Worm (Caenorhabditis elegans) whole organism, late embryonic: Measurements from ENCODE around the gene wago-5.

ENCODE experiments used
- C38D4.7 ChIP-seq: fragments of 200-800 bp; sonication (Bioruptor generic); optimal IDR thresholded peaks from 2 replicates; lab custom pipeline; 2018; ENCODE audit warnings: mild to moderate bottlenecking, missing genetic modification characterization, moderate library complexity, missing compliant biosample characterization
- K02D7.2 ChIP-seq: sonication (generic microtip); optimal IDR thresholded peaks from 2 replicates; lab custom pipeline; 2017; ENCODE audit warnings: mild to moderate bottlenecking, missing genetic modification characterization, missing compliant biosample characterization
- K09A11.1 ChIP-seq: sonication (generic microtip); optimal IDR thresholded peaks from 2 replicates; lab custom pipeline; 2017; ENCODE audit warnings: antibody characterized with exemption, mild to moderate bottlenecking, missing genetic modification characterization, missing compliant biosample characterization; ENCODE audit not compliant: insufficient read depth
- T23F11.4 ChIP-seq: fragments of 200-800 bp; sonication (Bioruptor generic); optimal IDR thresholded peaks from 2 replicates; lab custom pipeline; 2018; ENCODE audit warnings: mild to moderate bottlenecking, missing genetic modification characterization, missing compliant biosample characterization
- Y22D7AL.16 ChIP-seq: sonication (generic microtip); optimal IDR thresholded peaks from 2 replicates; lab custom pipeline; 2016; ENCODE audit warnings: missing genetic modification characterization, missing compliant biosample characterization
- ahr-1 ChIP-seq: sonication (generic microtip); optimal IDR thresholded peaks from 2 replicates; lab custom pipeline; 2016; ENCODE audit warnings: missing genetic modification characterization, missing compliant biosample characterization
- ama-1 ChIP-seq: fragments of 150-350 bp; optimal IDR thresholded peaks from 2 replicates; lab custom pipeline; 2014
- ceh-14 ChIP-seq: sonication (generic microtip); optimal IDR thresholded peaks from 2 replicates; lab custom pipeline; 2016; ENCODE audit warnings: missing genotype, missing genetic modification characterization, missing compliant biosample characterization
- ceh-19 ChIP-seq: fragments of 200-800 bp; sonication (Bioruptor generic); optimal IDR thresholded peaks from 2 replicates; lab custom pipeline; 2018; ENCODE audit warnings: mild to moderate bottlenecking, missing genetic modification characterization, missing compliant biosample characterization
- ceh-2 ChIP-seq: sonication (generic microtip); optimal IDR thresholded peaks from 2 replicates; lab custom pipeline; 2016; ENCODE audit warnings: missing genotype, missing genetic modification characterization, missing compliant biosample characterization
- ceh-22 ChIP-seq: sonication (generic microtip); optimal IDR thresholded peaks from 2 replicates; lab custom pipeline; 2017; ENCODE audit warnings: missing biosample characterization, missing genetic modification characterization
- ceh-24 ChIP-seq: sonication (generic microtip); optimal IDR thresholded peaks from 2 replicates; lab custom pipeline; 2016; ENCODE audit warnings: mild to moderate bottlenecking, missing genetic modification characterization, missing compliant biosample characterization
- ceh-30 ChIP-seq: fragments of 150-350 bp; optimal IDR thresholded peaks from 2 replicates; lab custom pipeline; 2014; ENCODE audit warnings: missing biosample characterization, missing genetic modification characterization
- ceh-34 ChIP-seq: sonication (generic microtip); optimal IDR thresholded peaks from 2 replicates; lab custom pipeline; 2016; ENCODE audit warnings: mild to moderate bottlenecking, missing genetic modification characterization, missing compliant biosample characterization
- ceh-45 ChIP-seq: fragments of 200-800 bp; sonication (Bioruptor generic); IDR thresholded peaks from 2 replicates; pipeline ENCODE4 v1.3.6; 2022; ENCODE audit warnings: missing genetic modification reagents, missing genetic modification characterization, missing compliant biosample characterization
- ceh-48 ChIP-seq: sonication (generic microtip); optimal IDR thresholded peaks from 2 replicates; lab custom pipeline; 2016; ENCODE audit warnings: missing genetic modification characterization, inconsistent platforms, missing compliant biosample characterization
- ceh-9 ChIP-seq: sonication (generic microtip); optimal IDR thresholded peaks from 2 replicates; lab custom pipeline; 2016; ENCODE audit warnings: mild to moderate bottlenecking, missing genetic modification characterization, inconsistent platforms, missing compliant biosample characterization
- dmd-4 ChIP-seq: sonication (generic microtip); optimal IDR thresholded peaks from 2 replicates; lab custom pipeline; 2016; ENCODE audit warnings: borderline replicate concordance, missing genetic modification characterization, missing compliant biosample characterization
- dve-1 ChIP-seq: sonication (generic microtip); optimal IDR thresholded peaks from 2 replicates; lab custom pipeline; 2017; ENCODE audit warnings: antibody characterized with exemption, mild to moderate bottlenecking, missing genetic modification characterization, missing compliant biosample characterization
- elt-2 ChIP-seq: sonication (generic microtip); optimal IDR thresholded peaks from 2 replicates; lab custom pipeline; 2016; ENCODE audit warnings: missing genetic modification reagents, missing genetic modification characterization, missing compliant biosample characterization
- ets-4 ChIP-seq: sonication (generic microtip); optimal IDR thresholded peaks from 2 replicates; lab custom pipeline; 2016; ENCODE audit warnings: missing genetic modification characterization, missing compliant biosample characterization
- eyg-1 ChIP-seq: sonication (generic microtip); optimal IDR thresholded peaks from 2 replicates; lab custom pipeline; 2016; ENCODE audit warnings: missing genotype, missing genetic modification characterization, missing compliant biosample characterization
- fax-1 ChIP-seq: sonication (generic microtip); optimal IDR thresholded peaks from 2 replicates; lab custom pipeline; 2016; ENCODE audit warnings: missing genotype, missing genetic modification characterization, missing compliant biosample characterization
- fkh-6 ChIP-seq: sonication (generic microtip); optimal IDR thresholded peaks from 2 replicates; lab custom pipeline; 2016; ENCODE audit warnings: missing genetic modification characterization, missing compliant biosample characterization
- gmeb-2 ChIP-seq: sonication (generic microtip); optimal IDR thresholded peaks from 2 replicates; lab custom pipeline; 2016; ENCODE audit warnings: missing genetic modification characterization, inconsistent platforms, missing compliant biosample characterization
- hlh-15 ChIP-seq: sonication (generic microtip); optimal IDR thresholded peaks from 2 replicates; lab custom pipeline; 2016; ENCODE audit warnings: missing genetic modification characterization, missing compliant biosample characterization
- hlh-30 ChIP-seq: sonication (generic microtip); optimal IDR thresholded peaks from 2 replicates; lab custom pipeline; 2017; ENCODE audit warnings: antibody characterized with exemption, missing genetic modification characterization, missing compliant biosample characterization; ENCODE audit not compliant: insufficient read depth
- hlh-6 ChIP-seq: sonication (generic microtip); optimal IDR thresholded peaks from 2 replicates; lab custom pipeline; 2016; ENCODE audit warnings: missing genotype, missing genetic modification characterization, missing compliant biosample characterization
- lim-6 ChIP-seq: sonication (generic microtip); optimal IDR thresholded peaks from 2 replicates; lab custom pipeline; 2016; ENCODE audit warnings: missing genetic modification characterization, missing compliant biosample characterization
- madf-2 ChIP-seq: sonication (generic microtip); optimal IDR thresholded peaks from 2 replicates; lab custom pipeline; 2017; ENCODE audit warnings: missing genetic modification characterization, missing compliant biosample characterization
- mec-3 ChIP-seq: sonication (generic microtip); optimal IDR thresholded peaks from 2 replicates; lab custom pipeline; 2016; ENCODE audit warnings: borderline replicate concordance, missing genetic modification characterization, missing compliant biosample characterization
- npax-4 ChIP-seq: sonication (generic microtip); optimal IDR thresholded peaks from 2 replicates; lab custom pipeline; 2016; ENCODE audit warnings: missing genetic modification characterization, missing compliant biosample characterization
- odd-2 ChIP-seq: sonication (generic microtip); optimal IDR thresholded peaks from 2 replicates; lab custom pipeline; 2017; ENCODE audit warnings: antibody characterized with exemption, mild to moderate bottlenecking, missing genetic modification characterization, missing compliant biosample characterization
- pag-3 ChIP-seq: sonication (generic microtip); optimal IDR thresholded peaks from 2 replicates; lab custom pipeline; 2016; ENCODE audit warnings: missing compliant biosample characterization, missing genetic modification characterization, borderline replicate concordance
- pat-9 ChIP-seq: fragments of 200-800 bp; sonication (Bioruptor generic); optimal IDR thresholded peaks from 2 replicates; lab custom pipeline; 2018; ENCODE audit warnings: mild to moderate bottlenecking, missing genetic modification characterization, moderate library complexity, missing compliant biosample characterization
- pha-4 ChIP-seq: fragments of 150-350 bp; optimal IDR thresholded peaks from 2 replicates; lab custom pipeline; 2018; ENCODE audit warnings: missing biosample characterization, missing genetic modification reagents, missing genetic modification characterization
- pqm-1 ChIP-seq: sonication (generic microtip); optimal IDR thresholded peaks from 2 replicates; lab custom pipeline; 2016; ENCODE audit warnings: missing genetic modification characterization, missing compliant biosample characterization
- ref-2 ChIP-seq: sonication (generic microtip); optimal IDR thresholded peaks from 2 replicates; lab custom pipeline; 2016; ENCODE audit warnings: missing genetic modification characterization, missing compliant biosample characterization
- rnt-1 ChIP-seq: sonication (generic microtip); optimal IDR thresholded peaks from 2 replicates; lab custom pipeline; 2016; ENCODE audit warnings: missing genetic modification characterization, missing compliant biosample characterization
- sdc-2 ChIP-seq: sonication (generic microtip); optimal IDR thresholded peaks from 2 replicates; lab custom pipeline; 2016; ENCODE audit warnings: missing genotype, missing genetic modification characterization, missing compliant biosample characterization
- sox-2 ChIP-seq: fragments of 200-800 bp; sonication (Bioruptor generic); IDR thresholded peaks from 2 replicates; pipeline ENCODE4 v1.3.6; 2022; ENCODE audit warnings: missing genetic modification reagents, missing genetic modification characterization, missing compliant biosample characterization
- syd-9 ChIP-seq: sonication (generic microtip); optimal IDR thresholded peaks from 2 replicates; lab custom pipeline; 2016; ENCODE audit warnings: mild to moderate bottlenecking, missing genetic modification characterization, moderate library complexity, missing compliant biosample characterization
- tbx-2 ChIP-seq: sonication (generic microtip); optimal IDR thresholded peaks from 2 replicates; lab custom pipeline; 2016; ENCODE audit warnings: missing genetic modification characterization, missing compliant biosample characterization
- tbx-7 ChIP-seq: sonication (generic microtip); optimal IDR thresholded peaks from 2 replicates; lab custom pipeline; 2016; ENCODE audit warnings: missing genotype, missing genetic modification characterization, missing compliant biosample characterization
- ttx-3 ChIP-seq: sonication (generic microtip); optimal IDR thresholded peaks from 2 replicates; lab custom pipeline; 2016; ENCODE audit warnings: missing genetic modification reagents, missing genetic modification characterization, missing compliant biosample characterization
- unc-3 ChIP-seq, 2 experiments: fragments of 200-800 bp in 1 of 2; sonication (Bioruptor generic) in 1 of 2; sonication (generic microtip) in 1 of 2; conservative IDR thresholded peaks in 1 of 2; optimal IDR thresholded peaks in 1 of 2; 2 replicates each; pipeline versions ENCODE4 v1.3.6 to Lab custom; 2016 to 2022; ENCODE audit warnings: missing compliant biosample characterization in 2 of 2, missing genetic modification characterization in 2 of 2, missing genetic modification reagents in 1 of 2
- unc-42 ChIP-seq: sonication (generic microtip); optimal IDR thresholded peaks from 2 replicates; lab custom pipeline; 2016; ENCODE audit warnings: missing genotype, missing genetic modification characterization, missing compliant biosample characterization
- unc-55 ChIP-seq: sonication (generic microtip); optimal IDR thresholded peaks from 2 replicates; lab custom pipeline; 2017; ENCODE audit warnings: missing biosample characterization, missing genetic modification reagents, missing genetic modification characterization
- unc-86 ChIP-seq: sonication (generic microtip); optimal IDR thresholded peaks from 2 replicates; lab custom pipeline; 2016; ENCODE audit warnings: missing genetic modification characterization, missing compliant biosample characterization
- ztf-16 ChIP-seq: sonication (generic microtip); optimal IDR thresholded peaks from 2 replicates; lab custom pipeline; 2017; ENCODE audit warnings: missing genetic modification characterization, missing compliant biosample characterization

The wago-5 gene

DNA sequence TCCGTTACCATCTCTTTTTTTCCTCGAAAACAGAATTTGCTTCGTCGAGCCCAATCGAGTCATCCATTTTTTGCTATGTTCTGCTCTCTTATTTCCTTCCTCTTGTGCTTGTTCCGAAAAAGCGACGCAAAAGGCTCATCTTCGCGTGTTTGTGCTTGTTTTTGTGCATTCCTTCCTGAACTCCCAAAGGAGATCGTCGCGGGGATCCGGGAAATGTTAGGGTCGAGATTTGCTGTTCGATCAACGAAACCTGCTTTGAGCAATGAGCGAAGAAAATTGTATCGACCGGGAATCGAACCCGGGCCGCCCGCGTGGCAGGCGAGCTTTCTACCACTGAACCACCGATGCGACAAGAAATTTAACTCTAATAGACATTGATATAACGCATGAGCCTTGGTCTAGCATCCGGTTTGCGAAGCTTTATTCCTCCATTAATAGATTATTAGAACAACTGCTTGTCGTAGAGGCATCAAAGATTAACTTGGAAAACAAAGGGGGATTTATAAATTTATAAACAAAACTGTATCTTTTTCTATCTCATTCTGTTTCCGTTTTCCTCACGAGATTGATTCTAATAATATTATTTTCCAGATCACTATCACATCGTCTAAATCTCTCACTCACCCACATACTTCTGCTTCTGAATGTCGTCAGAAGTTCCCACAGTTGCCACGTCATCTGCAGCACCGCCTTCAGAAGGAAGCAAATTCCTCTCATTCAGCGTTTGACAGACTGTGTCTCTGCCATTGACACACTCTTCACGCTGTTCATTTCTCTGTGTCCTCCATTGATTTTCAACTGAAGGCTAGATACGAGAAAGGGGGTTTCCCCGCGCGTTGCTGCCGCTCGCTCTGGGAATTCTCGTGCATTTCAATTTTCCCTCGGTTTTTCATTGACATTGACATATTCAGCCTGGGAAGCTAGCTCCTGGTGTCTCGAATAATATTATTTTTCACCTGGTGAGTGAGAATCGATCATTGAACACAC is 33.1 kb downstream of the wago-5 start, which contains the start of gene K05F1.6:
K05F1.6 (plus strand) TSS at position 586 of the 987 bp plus-strand sequence.
- TF ChIP-seq ceh-48 (tag; lab: Kevin White, UChicago) (peak; percentile 31), pat-9 (tag; lab: Kevin White, UChicago) (peak; percentile 42), ceh-2 (tag; lab: Kevin White, UChicago) (peak; percentile 34), lim-6 (tag; lab: Kevin White, UChicago) (no peak), ceh-19 (GFP tag; lab: Kevin White, UChicago) (peak; percentile 73), T23F11.4 (peak; percentile 66), sdc-2 (tag; lab: Kevin White, UChicago) (peak; percentile 41), ceh-34 (peak; percentile 28), fax-1 (tag; lab: Kevin White, UChicago) (no peak), ceh-9 (peak; percentile 61), elt-2 (tag; lab: Kevin White, UChicago) (peak; percentile 90), pha-4 (no peak), hlh-30 (tag; lab: Kevin White, UChicago) (no peak), ceh-45 (GFP tag; lab: Robert Waterston, UW) (peak; percentile 65; the same call in 1 of the 2 replicates), syd-9 (no peak), K02D7.2 (peak; percentile 77), gmeb-2 (tag; lab: Kevin White, UChicago) (peak; percentile 55), npax-4 (tag; lab: Kevin White, UChicago) (peak; percentile 27), sox-2 (GFP tag; lab: Robert Waterston, UW) (no peak), hlh-15 (tag; lab: Kevin White, UChicago) (peak; percentile 17), K09A11.1 (tag; lab: Kevin White, UChicago) (no peak), ets-4 (tag; lab: Kevin White, UChicago) (peak; percentile 6), C38D4.7 (GFP tag; lab: Kevin White, UChicago) (peak; percentile 67), ttx-3 (tag; lab: Kevin White, UChicago) (peak; percentile 38), madf-2 (tag; lab: Kevin White, UChicago) (no peak), unc-42 (no peak), fkh-6 (tag; lab: Kevin White, UChicago) (no peak), ceh-24 (tag; lab: Kevin White, UChicago) (peak; percentile 17), ztf-16 (tag; lab: Kevin White, UChicago) (peak; percentile 86), pqm-1 (tag; lab: Kevin White, UChicago) (peak; percentile 44), hlh-6 (peak; percentile 68), ref-2 (peak; percentile 41), unc-86 (tag; lab: Kevin White, UChicago) (no peak), tbx-2 (peak; percentile 60), unc-55 (GFP tag; lab: Kevin White, UChicago) (peak; percentile 12), dmd-4 (tag; lab: Kevin White, UChicago) (peak; percentile 55), eyg-1 (tag; lab: Kevin White, UChicago) (no peak), tbx-7 (tag; lab: Kevin White, UChicago) (no peak), ama-1 (lab: Kevin White, UChicago) (no peak), unc-3 (GFP tag; conservative IDR thresholded peaks at IDR 0.05; lab: Robert Waterston, UW) (no peak; the same call in 1 of the 2 replicates), unc-3 (tag; optimal IDR thresholded peaks at IDR 0.05; lab: Kevin White, UChicago) (peak; percentile 9), Y22D7AL.16 (tag; lab: Kevin White, UChicago) (peak; percentile 53), ceh-22 (tag; lab: Kevin White, UChicago) (no peak), dve-1 (tag; lab: Kevin White, UChicago) (peak; percentile 73), ahr-1 (tag; lab: Kevin White, UChicago) (no peak), ceh-30 (tag; lab: Kevin White, UChicago) (no peak), pag-3 (tag; lab: Kevin White, UChicago) (peak; percentile 24), rnt-1 (no peak), odd-2 (tag; lab: Kevin White, UChicago) (peak; percentile 2), mec-3 (tag; lab: Kevin White, UChicago) (no peak), ceh-14 (tag; lab: Kevin White, UChicago) (peak; percentile 57)
